Worm (Caenorhabditis elegans) whole organism, mixed stage, embryonic: ENCODE data around the gene T10G3.2.

Experiments
- elt-1 ChIP-seq: sonication (generic microtip); optimal IDR thresholded peaks from 2 replicates; lab custom pipeline; 2017; ENCODE audit warnings: missing genetic modification characterization, mild to moderate bottlenecking, missing compliant biosample characterization, antibody characterized with exemption, moderate library complexity, borderline replicate concordance; ENCODE audit not compliant: insufficient read depth
- mep-1 ChIP-seq: fragments of 150-350 bp; optimal IDR thresholded peaks from 2 replicates; lab custom pipeline; 2017; ENCODE audit warnings: missing biosample characterization, missing genetic modification reagents, missing genetic modification characterization, inconsistent platforms
- nhr-12 ChIP-seq: fragments of 150-350 bp; optimal IDR thresholded peaks from 2 replicates; lab custom pipeline; 2014; ENCODE audit warnings: missing biosample characterization, missing genetic modification characterization
- pha-4 ChIP-seq: fragments of 150-350 bp; optimal IDR thresholded peaks from 2 replicates; lab custom pipeline; 2018; ENCODE audit warnings: missing biosample characterization, missing genetic modification reagents, missing genetic modification characterization
- sptf-1 ChIP-seq: sonication (generic microtip); optimal IDR thresholded peaks from 2 replicates; lab custom pipeline; 2017; ENCODE audit warnings: mild to moderate bottlenecking, missing genetic modification characterization, moderate library complexity, missing compliant biosample characterization
- ztf-11 ChIP-seq: fragments of 150-350 bp; optimal IDR thresholded peaks from 2 replicates; lab custom pipeline; 2014; ENCODE audit warnings: missing biosample characterization, missing genetic modification characterization

DNA sequence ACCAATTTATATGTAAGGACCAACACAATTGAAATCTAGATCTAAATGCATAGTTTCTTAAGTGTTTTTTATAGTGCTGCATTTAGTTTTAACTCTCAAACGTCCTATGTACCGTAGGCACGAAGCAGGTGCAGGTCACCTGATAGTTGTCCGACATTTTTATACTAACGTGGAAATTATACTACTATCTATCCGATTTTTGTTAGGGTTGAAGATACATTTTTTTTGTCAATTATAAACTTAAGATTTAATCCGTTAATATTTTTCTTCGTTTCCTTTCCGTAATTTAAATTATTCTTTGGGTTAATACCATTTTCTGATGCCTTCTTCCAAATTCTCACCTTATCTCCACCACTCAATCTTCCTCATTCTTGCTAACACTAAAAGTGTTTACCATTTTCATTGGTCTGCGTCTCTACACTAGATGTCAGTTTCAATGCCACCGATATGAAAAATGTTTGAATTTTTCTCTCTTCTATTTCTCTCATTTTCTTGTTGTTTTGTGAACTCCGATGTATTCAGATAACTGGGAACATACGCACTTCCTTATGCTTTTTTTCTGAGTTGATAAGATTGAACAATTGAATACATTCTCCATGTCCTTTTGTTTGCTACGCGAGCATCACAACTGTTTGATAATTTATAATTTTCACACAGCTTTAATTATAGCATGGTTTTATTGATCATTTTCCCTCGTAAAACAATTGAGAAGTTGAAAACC is 34.3 kb downstream of the T10G3.2 start, which contains the start of gene Y2H9A.4:
- no peak for TF ChIP-seq mep-1 (tag; lab: Kevin White, UChicago)
- TF ChIP-seq elt-1 = no peak
- TF ChIP-seq ztf-11 (tag; lab: Kevin White, UChicago) = no peak
- TF ChIP-seq sptf-1 (tag; lab: Kevin White, UChicago) = no peak
- TF ChIP-seq nhr-12 (tag; lab: Kevin White, UChicago) = no peak
- TF ChIP-seq pha-4 (tag; lab: Kevin White, UChicago) = no peak
